Worm (Caenorhabditis elegans): ENCODE results near the gene F21C10.5.

Gene F21C10.5

ce11 chrV:9154772-9155171 lies 29.3 kb downstream of the F21C10.5 start, which contains the start of gene B0222.5:
Gene B0222.5 (minus strand): TSS chrV:9154872.
- TF ChIP-seq snpc-1.3 (tag; optimal IDR thresholded peaks at IDR 0.05; ENCODE audit: insufficient read depth) (no peak), tbx-9 (tag; optimal IDR thresholded peaks at IDR 0.05; ENCODE audit: borderline replicate concordance) (no peak), mxl-1 (tag; optimal IDR thresholded peaks at IDR 0.05) (no peak), nhr-80 (tag; optimal IDR thresholded peaks at IDR 0.05) (no peak), madf-6 (GFP tag; IDR thresholded peaks at IDR 0.05) (no peak), lag-1 (GFP tag; IDR thresholded peaks at IDR 0.05) (no peak), ama-1 (optimal IDR thresholded peaks at IDR 0.05) (no peak), ama-1 (GFP tag; optimal IDR thresholded peaks at IDR 0.05) (no peak), F57A8.1 (GFP tag; optimal IDR thresholded peaks at IDR 0.05) (no peak), nfya-1 (tag; optimal IDR thresholded peaks at IDR 0.05; ENCODE audit: borderline replicate concordance, insufficient read depth) (no peak), F49E8.2 (tag; optimal IDR thresholded peaks at IDR 0.05; ENCODE audit: insufficient read depth) (no peak), aptf-3 (GFP tag; IDR thresholded peaks at IDR 0.05) (no peak), die-1 (tag; optimal IDR thresholded peaks at IDR 0.05) (no peak), C06A6.2 (GFP tag; conservative IDR thresholded peaks at IDR 0.05) (no peak), nfyb-1 (GFP tag; IDR thresholded peaks at IDR 0.05) (no peak), tlf-1 (GFP tag; optimal IDR thresholded peaks at IDR 0.05) (no peak), ceh-27 (GFP tag; optimal IDR thresholded peaks at IDR 0.05) (no peak)

ce11 chrV:9155616-9156015 lies 30.2 kb downstream of the F21C10.5 start:
- peak; percentile 5 for TF ChIP-seq ztf-26 (tag; optimal IDR thresholded peaks at IDR 0.05)
- no peak for TF ChIP-seq ztf-3 (GFP tag; optimal IDR thresholded peaks at IDR 0.05)

ce11 chrV:9156679-9157078 lies 31.2 kb downstream of the F21C10.5 start, which contains the start of gene B0222.15:
Gene B0222.15 (minus strand): TSS chrV:9156779.
- no peak for TF ChIP-seq nhr-27 (tag; optimal IDR thresholded peaks at IDR 0.05)
- TF ChIP-seq pbrm-1 (GFP tag; IDR thresholded peaks at IDR 0.05): no peak
- no peak for TF ChIP-seq cebp-2 (GFP tag; IDR thresholded peaks at IDR 0.05)
- TF ChIP-seq chd-7 (tag; optimal IDR thresholded peaks at IDR 0.05): no peak
- TF ChIP-seq him-1 (tag; optimal IDR thresholded peaks at IDR 0.05): no peak
- no peak for TF ChIP-seq fkh-3 (tag; optimal IDR thresholded peaks at IDR 0.05)
- no peak for TF ChIP-seq gei-17 (GFP tag; optimal IDR thresholded peaks at IDR 0.05)

ce11 chrV:9157597-9157996 lies 32.2 kb downstream of the F21C10.5 start:
- TF ChIP-seq F23B12.7 (tag; optimal IDR thresholded peaks at IDR 0.05; ENCODE audit: insufficient read depth): no peak

ce11 chrV:9160224-9160886 lies 34.9 kb downstream of the F21C10.5 start, which contains the start of gene col-144:
Gene col-144 (minus strand): TSS chrV:9160642.
- TF ChIP-seq athp-1 (tag; optimal IDR thresholded peaks at IDR 0.05) (no peak), madf-8 (GFP tag; conservative IDR thresholded peaks at IDR 0.05) (no peak), ztf-6 (GFP tag; IDR thresholded peaks at IDR 0.05) (no peak), akir-1 (GFP tag; optimal IDR thresholded peaks at IDR 0.05) (no peak), attf-3 (GFP tag; conservative IDR thresholded peaks at IDR 0.05) (no peak), snpc-4 (GFP tag; optimal IDR thresholded peaks at IDR 0.05) (no peak), snpc-4 (tag; optimal IDR thresholded peaks at IDR 0.05) (no peak), hlh-12 (tag; optimal IDR thresholded peaks at IDR 0.05) (no peak), B0035.1 (tag; optimal IDR thresholded peaks at IDR 0.05) (no peak), hmg-20 (GFP tag; IDR thresholded peaks at IDR 0.05) (no peak), bed-1 (GFP tag; IDR thresholded peaks at IDR 0.05) (no peak), F57A8.1 (GFP tag; optimal IDR thresholded peaks at IDR 0.05) (no peak), nfyb-1 (GFP tag; IDR thresholded peaks at IDR 0.05) (no peak), mcd-1 (GFP tag; IDR thresholded peaks at IDR 0.05) (no peak), B0019.2 (GFP tag; conservative IDR thresholded peaks at IDR 0.05) (no peak), lag-1 (GFP tag; IDR thresholded peaks at IDR 0.05) (no peak), ama-1 (optimal IDR thresholded peaks at IDR 0.05) (no peak), ama-1 (GFP tag; optimal IDR thresholded peaks at IDR 0.05) (no peak), bed-2 (GFP tag; IDR thresholded peaks at IDR 0.05) (no peak), unc-130 (GFP tag; optimal IDR thresholded peaks at IDR 0.05) (no peak)

All from whole organism, young adult.